Worm (Caenorhabditis elegans) whole organism, midembryonic: Measurements from ENCODE around the gene C29E4.15.

Experiments
- T22C8.4 ChIP-seq: fragments of 200-800 bp; sonication (Bioruptor generic); IDR thresholded peaks from 2 replicates; pipeline ENCODE4 v1.3.6; 2022; ENCODE audit warnings: missing genetic modification characterization, missing compliant biosample characterization
- flt-1 ChIP-seq: fragments of 200-800 bp; sonication (Bioruptor generic); IDR thresholded peaks from 2 replicates; pipeline ENCODE4 v1.3.6; 2022; ENCODE audit warnings: missing genetic modification characterization, missing compliant biosample characterization
- klf-2 ChIP-seq: fragments of 200-800 bp; sonication (Bioruptor generic); conservative IDR thresholded peaks from 2 replicates; pipeline ENCODE4 v1.3.6; 2022; ENCODE audit warnings: missing genetic modification reagents, missing genetic modification characterization, missing compliant biosample characterization
- ref-1 ChIP-seq: fragments of 200-800 bp; sonication (Bioruptor generic); conservative IDR thresholded peaks from 2 replicates; pipeline ENCODE4 v1.3.6; 2022; ENCODE audit warnings: missing genetic modification reagents, missing genetic modification characterization, missing compliant biosample characterization
- tab-1 ChIP-seq: fragments of 200-800 bp; sonication (Bioruptor generic); IDR thresholded peaks from 2 replicates; pipeline ENCODE4 v1.3.6; 2022; ENCODE audit warnings: missing genetic modification characterization, missing compliant biosample characterization
- ztf-23 ChIP-seq: fragments of 200-800 bp; sonication (Bioruptor generic); IDR thresholded peaks from 2 replicates; pipeline ENCODE4 v1.3.6; 2022; ENCODE audit warnings: missing genetic modification reagents, missing genetic modification characterization, missing compliant biosample characterization

ce11 chrIII:7953208-7953607, 785 bp downstream of the C29E4.15 start, which contains the start of gene let-754:
- no peak for TF ChIP-seq flt-1 (GFP tag; lab: Robert Waterston, UW)
- TF ChIP-seq tab-1 (GFP tag; lab: Robert Waterston, UW): no peak
- TF ChIP-seq ztf-23 (GFP tag; lab: Robert Waterston, UW): no peak
- no peak for TF ChIP-seq T22C8.4 (GFP tag; lab: Robert Waterston, UW)
- no peak for TF ChIP-seq klf-2
- no peak for TF ChIP-seq ref-1 (GFP tag; lab: Robert Waterston, UW)
